Worm (Caenorhabditis elegans): ENCODE results near the gene R01H10.4.

ce11 chrIII:10258641-10259040, 4.0 kb downstream of the R01H10.4 start, which contains the start of gene rip-1:
- no peak for TF ChIP-seq dao-5 (tag; optimal IDR thresholded peaks at IDR 0.05)
- TF ChIP-seq W03F9.2 (tag; optimal IDR thresholded peaks at IDR 0.05), result no peak
- TF ChIP-seq him-1 (tag; optimal IDR thresholded peaks at IDR 0.05), result no peak

Data from whole organism, L4/young adult.